Fruit fly (Drosophila melanogaster): ENCODE results near the gene CG12985.

DNA sequence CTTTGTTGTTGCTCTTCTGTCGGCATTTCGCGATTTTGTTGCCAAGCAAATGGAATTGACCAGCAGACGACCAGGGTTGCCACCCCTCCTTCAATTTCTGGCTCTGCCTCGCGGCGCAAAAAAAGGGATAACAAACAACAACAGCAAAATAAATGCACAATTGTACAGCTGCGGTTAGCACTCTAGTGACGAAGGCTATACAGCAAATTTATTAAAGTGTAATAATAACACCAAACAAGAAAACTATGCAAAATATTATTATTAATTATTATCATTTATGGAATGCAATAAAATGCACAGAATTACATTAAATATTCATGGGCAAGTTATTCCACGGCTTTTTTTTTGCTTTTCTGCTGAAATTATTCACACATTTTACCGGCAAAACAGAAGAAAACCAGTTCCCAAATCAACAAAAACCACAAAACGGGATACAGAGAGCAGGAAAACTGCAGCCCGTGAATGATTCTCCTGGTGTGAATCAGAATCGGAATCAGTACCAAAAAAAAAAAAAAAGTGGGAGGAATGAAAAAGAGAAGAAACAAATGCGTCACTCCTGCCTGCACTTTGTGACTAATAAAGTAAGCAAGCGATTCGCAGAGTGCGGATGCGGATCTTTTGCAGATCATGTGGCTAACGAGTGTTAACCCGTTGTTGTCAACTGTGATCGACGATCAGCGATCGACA, 4.2 kb upstream of the CG12985 start:
- TF ChIP-seq Fer1 (GFP tag; optimal IDR thresholded peaks at IDR 0.05) (no peak), ttk (GFP tag; IDR thresholded peaks at IDR 0.05) (no peak), CG32772 (GFP tag; IDR thresholded peaks at IDR 0.05) (no peak), hkb (optimal IDR thresholded peaks at IDR 0.05) (no peak), hkb (GFP tag; IDR thresholded peaks at IDR 0.05) (no peak)

Data from whole organism, embryonic.